Worm (Caenorhabditis elegans): ENCODE data around the gene Y32G9A.12.

Gene Y32G9A.12

ce11 chrV:1927015-1927414, 7.0 kb upstream of the Y32G9A.12 start, which contains the start of gene T06A1.5:
Gene T06A1.5, plus strand, starts transcription at chrV:1927223.
- TF ChIP-seq elt-2 (tag; optimal IDR thresholded peaks at IDR 0.05): peak; percentile 70
- TF ChIP-seq lin-11 (tag; optimal IDR thresholded peaks at IDR 0.05): no peak

ce11 chrV:1925487-1925886, 5.5 kb upstream of the Y32G9A.12 start, which contains the start of gene T06A1.1:
Gene T06A1.1, minus strand, starts transcription at chrV:1925587.
- TF ChIP-seq unc-42 (tag; optimal IDR thresholded peaks at IDR 0.05): no peak
- no peak for TF ChIP-seq unc-3 (GFP tag; conservative IDR thresholded peaks at IDR 0.05)
- no peak for TF ChIP-seq unc-3 (tag; optimal IDR thresholded peaks at IDR 0.05)
- TF ChIP-seq fkh-6 (tag; optimal IDR thresholded peaks at IDR 0.05): no peak
- no peak for TF ChIP-seq mec-3 (tag; optimal IDR thresholded peaks at IDR 0.05; ENCODE audit: borderline replicate concordance)
- TF ChIP-seq ceh-48 (tag; optimal IDR thresholded peaks at IDR 0.05): no peak
- no peak for TF ChIP-seq ceh-19 (GFP tag; optimal IDR thresholded peaks at IDR 0.05)
- no peak for TF ChIP-seq ceh-45 (GFP tag; IDR thresholded peaks at IDR 0.05)
- TF ChIP-seq lim-6 (tag; optimal IDR thresholded peaks at IDR 0.05): no peak
- no peak for TF ChIP-seq pha-4 (tag; optimal IDR thresholded peaks at IDR 0.05)
- TF ChIP-seq hlh-6 (tag; optimal IDR thresholded peaks at IDR 0.05): no peak
- no peak for TF ChIP-seq nhr-232 (tag; optimal IDR thresholded peaks at IDR 0.05)

- TF ChIP-seq ceh-2 (tag; optimal IDR thresholded peaks at IDR 0.05) (no peak), rnt-1 (tag; optimal IDR thresholded peaks at IDR 0.05) (no peak), tbx-2 (tag; optimal IDR thresholded peaks at IDR 0.05) (no peak), mec-3 (tag; optimal IDR thresholded peaks at IDR 0.05; ENCODE audit: borderline replicate concordance) (no peak), pha-4 (tag; optimal IDR thresholded peaks at IDR 0.05) (no peak), pha-2 (tag; optimal IDR thresholded peaks at IDR 0.05) (no peak), ceh-9 (tag; optimal IDR thresholded peaks at IDR 0.05) (no peak), dmd-4 (tag; optimal IDR thresholded peaks at IDR 0.05; ENCODE audit: borderline replicate concordance) (no peak), unc-42 (tag; optimal IDR thresholded peaks at IDR 0.05) (no peak), ref-2 (tag; optimal IDR thresholded peaks at IDR 0.05) (no peak), ceh-30 (tag; optimal IDR thresholded peaks at IDR 0.05) (no peak), sox-4 (tag; optimal IDR thresholded peaks at IDR 0.05) (no peak)
Observed at ce11 chrV:1921321-1921720, 1.3 kb upstream of the Y32G9A.12 start, which contains the start of gene gst-37. Gene gst-37, plus strand, starts transcription at chrV:1921621.

- no peak for TF ChIP-seq ceh-2 (tag; optimal IDR thresholded peaks at IDR 0.05)
Observed at ce11 chrV:1918030-1918559, 1.9 kb downstream of the Y32G9A.12 start, which contains the start of gene Y32G9A.2. Gene Y32G9A.2, plus strand, starts transcription at chrV:1918509.

- TF ChIP-seq fkh-10 (GFP tag; optimal IDR thresholded peaks at IDR 0.05) (no peak), Y22D7AL.16 (tag; optimal IDR thresholded peaks at IDR 0.05) (no peak)
Observed at ce11 chrV:1911102-1911501, 8.9 kb downstream of the Y32G9A.12 start, which contains the start of gene Y32G9A.3. Gene Y32G9A.3, plus strand, starts transcription at chrV:1911402.

ce11 chrV:1908542-1908941, 11.5 kb downstream of the Y32G9A.12 start, which contains the start of gene srp-3:
Gene srp-3, plus strand, starts transcription at chrV:1908842.
- TF ChIP-seq fkh-10 (GFP tag; optimal IDR thresholded peaks at IDR 0.05): no peak
- TF ChIP-seq pqm-1 (tag; optimal IDR thresholded peaks at IDR 0.05): no peak
- TF ChIP-seq pha-2 (tag; optimal IDR thresholded peaks at IDR 0.05): no peak
- TF ChIP-seq ceh-45 (GFP tag; IDR thresholded peaks at IDR 0.05): no peak
- TF ChIP-seq madf-2 (tag; optimal IDR thresholded peaks at IDR 0.05): no peak
- no peak for TF ChIP-seq eyg-1 (tag; optimal IDR thresholded peaks at IDR 0.05)
- no peak for TF ChIP-seq elt-4 (tag; optimal IDR thresholded peaks at IDR 0.05)
- TF ChIP-seq lin-11 (tag; optimal IDR thresholded peaks at IDR 0.05): no peak
- no peak for TF ChIP-seq npax-4 (tag; optimal IDR thresholded peaks at IDR 0.05)
- no peak for TF ChIP-seq unc-86 (tag; optimal IDR thresholded peaks at IDR 0.05)
- TF ChIP-seq ceh-48 (tag; optimal IDR thresholded peaks at IDR 0.05): no peak
